Worm (Caenorhabditis elegans): ENCODE data around the gene pygo-1.

pygo-1 gene

DNA sequence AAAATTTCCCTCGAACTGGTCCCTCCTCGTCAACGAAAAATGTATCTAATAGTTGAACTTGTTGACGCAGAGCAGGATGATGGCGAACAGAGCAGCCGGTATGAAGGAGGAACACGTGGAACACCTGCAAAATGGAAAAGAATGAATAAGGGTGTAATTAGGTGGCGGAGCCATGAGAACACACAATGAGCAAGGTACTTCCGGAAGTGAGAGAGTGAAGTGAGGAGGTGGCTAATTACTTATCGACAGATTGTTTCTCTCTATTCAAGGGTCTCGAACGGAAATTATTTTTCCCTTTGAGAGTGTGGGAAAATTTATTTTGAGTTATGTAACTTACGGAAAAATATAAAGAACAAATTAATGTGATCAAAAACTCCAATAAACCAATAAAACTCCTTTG lies 10.4 kb downstream of the pygo-1 start:
- no peak for TF ChIP-seq cebp-1 (GFP tag; IDR thresholded peaks at IDR 0.05)
- TF ChIP-seq cebp-1 (tag; optimal IDR thresholded peaks at IDR 0.05): no peak
- no peak for TF ChIP-seq lsl-1 (GFP tag; optimal IDR thresholded peaks at IDR 0.05)
- TF ChIP-seq F10E7.11 (tag; optimal IDR thresholded peaks at IDR 0.05): no peak
- no peak for TF ChIP-seq nfya-1 (tag; optimal IDR thresholded peaks at IDR 0.05; ENCODE audit: borderline replicate concordance, insufficient read depth)
- no peak for TF ChIP-seq B0035.1 (tag; optimal IDR thresholded peaks at IDR 0.05)
- TF ChIP-seq ztf-22 (GFP tag; optimal IDR thresholded peaks at IDR 0.05): no peak
- no peak for TF ChIP-seq snpc-1.3 (tag; optimal IDR thresholded peaks at IDR 0.05; ENCODE audit: insufficient read depth)
- no peak for TF ChIP-seq dox-1 (GFP tag; IDR thresholded peaks at IDR 0.05)
- no peak for TF ChIP-seq rec-8 (tag; optimal IDR thresholded peaks at IDR 0.05)

- TF ChIP-seq F55B11.4 (tag; optimal IDR thresholded peaks at IDR 0.05; ENCODE audit: borderline replicate concordance, insufficient read depth) (no peak), K12H6.12 (tag; optimal IDR thresholded peaks at IDR 0.05) (peak; percentile 17), nfyb-1 (GFP tag; IDR thresholded peaks at IDR 0.05) (0 out of 2 replicates have a peak, but pooled peaks have one; percentile 21), nhr-120 (GFP tag; IDR thresholded peaks at IDR 0.05) (no peak), egrh-3 (GFP tag; IDR thresholded peaks at IDR 0.05) (no peak), snpc-1.1 (tag; optimal IDR thresholded peaks at IDR 0.05; ENCODE audit: insufficient read depth) (no peak), cebp-1 (GFP tag; IDR thresholded peaks at IDR 0.05) (no peak), cebp-1 (tag; optimal IDR thresholded peaks at IDR 0.05) (no peak), snpc-1.3 (tag; optimal IDR thresholded peaks at IDR 0.05; ENCODE audit: insufficient read depth) (no peak)
These were observed 17.0 kb downstream of the pygo-1 start for ce11 chrIV:5100145-5100544.

- TF ChIP-seq hlh-12 (tag; optimal IDR thresholded peaks at IDR 0.05) (no peak), ztf-26 (tag; optimal IDR thresholded peaks at IDR 0.05) (no peak), bed-1 (GFP tag; IDR thresholded peaks at IDR 0.05) (no peak), cebp-1 (GFP tag; IDR thresholded peaks at IDR 0.05) (no peak), cebp-1 (tag; optimal IDR thresholded peaks at IDR 0.05) (no peak)
These were observed 18.8 kb downstream of the pygo-1 start for ce11 chrIV:5101945-5102344.

DNA sequence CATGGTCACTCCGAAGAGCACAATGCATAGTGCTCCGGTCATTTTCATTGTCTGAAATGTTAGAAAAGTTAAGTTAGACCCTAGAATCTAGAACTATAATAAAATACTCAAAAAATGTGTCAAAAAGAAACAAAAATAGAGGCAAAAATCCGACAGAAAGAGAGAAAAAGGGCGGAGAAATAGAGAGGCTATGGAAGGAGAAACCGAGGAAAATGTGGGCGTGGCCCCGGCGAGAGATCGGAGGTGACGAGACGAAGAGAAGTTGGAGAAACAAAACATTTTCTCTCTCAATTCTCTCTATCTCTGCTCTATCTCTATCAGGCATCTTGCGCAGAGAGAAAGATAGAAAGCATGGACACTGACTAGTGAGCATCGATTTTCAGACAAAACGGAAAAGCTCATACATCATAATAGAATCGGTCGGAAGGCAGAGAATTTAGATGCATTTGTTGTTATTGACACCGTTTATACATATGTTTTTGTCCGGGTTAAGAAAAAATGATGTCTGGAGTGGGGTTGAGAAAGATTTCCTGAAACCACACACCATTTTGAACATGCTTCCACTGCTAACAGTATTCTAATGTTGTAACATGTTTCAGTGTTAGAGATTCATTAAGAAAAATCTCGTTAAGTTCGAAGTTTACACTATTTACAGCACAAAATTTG lies 20.3 kb downstream of the pygo-1 start, which contains the start of gene C02B10.3:
Gene C02B10.3 (minus strand): TSS at position 51 of the 666 bp plus-strand sequence.
- no peak for TF ChIP-seq F52B5.7 (tag; optimal IDR thresholded peaks at IDR 0.05)
- no peak for TF ChIP-seq hlh-12 (tag; optimal IDR thresholded peaks at IDR 0.05)
- no peak for TF ChIP-seq cebp-1 (GFP tag; IDR thresholded peaks at IDR 0.05)
- TF ChIP-seq cebp-1 (tag; optimal IDR thresholded peaks at IDR 0.05): no peak
- TF ChIP-seq hmg-1.2 (GFP tag; IDR thresholded peaks at IDR 0.05): peak; percentile 7; the same call in 1 of the 2 replicates
- no peak for TF ChIP-seq snpc-1.3 (tag; optimal IDR thresholded peaks at IDR 0.05; ENCODE audit: insufficient read depth)
- peak; percentile 36 for TF ChIP-seq K12H6.12 (tag; optimal IDR thresholded peaks at IDR 0.05)

- TF ChIP-seq Y56A3A.18 (GFP tag; IDR thresholded peaks at IDR 0.05) (no peak), F52B5.7 (tag; optimal IDR thresholded peaks at IDR 0.05) (no peak), zfh-2 (GFP tag; conservative IDR thresholded peaks at IDR 0.05) (no peak), madf-8 (GFP tag; conservative IDR thresholded peaks at IDR 0.05) (no peak), lin-26 (GFP tag; IDR thresholded peaks at IDR 0.05) (no peak), somi-1 (GFP tag; optimal IDR thresholded peaks at IDR 0.05) (no peak), Y67H2A.10 (GFP tag; conservative IDR thresholded peaks at IDR 0.05) (no peak)
These were observed 25.9 kb downstream of the pygo-1 start for ce11 chrIV:5108971-5109370.

- no peak for TF ChIP-seq atf-7 (tag; optimal IDR thresholded peaks at IDR 0.05)
- TF ChIP-seq madf-3 (GFP tag; IDR thresholded peaks at IDR 0.05): no peak
- TF ChIP-seq mes-4 (tag; optimal IDR thresholded peaks at IDR 0.05): no peak
- no peak for TF ChIP-seq Y53G8AR.9 (GFP tag; conservative IDR thresholded peaks at IDR 0.05)
- no peak for TF ChIP-seq ceh-40 (GFP tag; IDR thresholded peaks at IDR 0.05)
- no peak for TF ChIP-seq pbrm-1 (GFP tag; IDR thresholded peaks at IDR 0.05)
- TF ChIP-seq mxl-1 (tag; optimal IDR thresholded peaks at IDR 0.05): no peak
- no peak for TF ChIP-seq let-607 (tag; optimal IDR thresholded peaks at IDR 0.05)
- TF ChIP-seq hsf-1 (GFP tag; IDR thresholded peaks at IDR 0.05): no peak
- no peak for TF ChIP-seq B0336.3 (GFP tag; IDR thresholded peaks at IDR 0.05)
- no peak for TF ChIP-seq ztf-3 (GFP tag; optimal IDR thresholded peaks at IDR 0.05)
- no peak for TF ChIP-seq K12H6.12 (tag; optimal IDR thresholded peaks at IDR 0.05)
These were observed 26.8 kb downstream of the pygo-1 start for ce11 chrIV:5109943-5110342.

All from whole organism, young adult.